Fruit fly (Drosophila melanogaster): Measurements from ENCODE around the gene ncd.

The ncd gene

dm6 chr3R:29773833-29774324, 33.0 kb downstream of the ncd start (continued):
- TF ChIP-seq sug (tag; optimal IDR thresholded peaks at IDR 0.05) (peak; percentile 40), cg (GFP tag; optimal IDR thresholded peaks at IDR 0.05) (no peak), Hmr (GFP tag; optimal IDR thresholded peaks at IDR 0.05) (peak; percentile 80), Dbx (GFP tag; IDR thresholded peaks at IDR 0.05) (peak; percentile 85), CG17385 (GFP tag; optimal IDR thresholded peaks at IDR 0.05) (peak; percentile 67), Asciz (GFP tag; optimal IDR thresholded peaks at IDR 0.05) (no peak), CG10209 (GFP tag; optimal IDR thresholded peaks at IDR 0.05) (peak; percentile 72), Atf3 (GFP tag; optimal IDR thresholded peaks at IDR 0.05) (peak; percentile 42), bsh (GFP tag; optimal IDR thresholded peaks at IDR 0.05) (peak; percentile 56 to 57), CG4617 (GFP tag; optimal IDR thresholded peaks at IDR 0.05; ENCODE audit: borderline replicate concordance) (peak; percentile 19), CG15479 (GFP tag; optimal IDR thresholded peaks at IDR 0.05) (no peak), toy (GFP tag; IDR thresholded peaks at IDR 0.05) (peak; percentile 74), NC2β (GFP tag; optimal IDR thresholded peaks at IDR 0.05) (peak; percentile 30), CG2202 (tag; optimal IDR thresholded peaks at IDR 0.05) (no peak), vnd (GFP tag; IDR thresholded peaks at IDR 0.05; ENCODE audit: partially characterized antibody) (no peak), emc (GFP tag; optimal IDR thresholded peaks at IDR 0.05) (peak; percentile 68), nerfin-2 (GFP tag; IDR thresholded peaks at IDR 0.05; ENCODE audit: partially characterized antibody) (no peak), gsb (GFP tag; IDR thresholded peaks at IDR 0.05) (peak; percentile 74), Taf1 (GFP tag; IDR thresholded peaks at IDR 0.05) (peak; percentile 80; the same call in 1 of the 2 replicates), CG3726 (GFP tag; IDR thresholded peaks at IDR 0.05) (no peak), CG34422 (GFP tag; IDR thresholded peaks at IDR 0.05) (no peak), CG7357 (GFP tag; IDR thresholded peaks at IDR 0.05) (peak; percentile 66; the same call in 2 of the 3 replicates), CG6791 (GFP tag; IDR thresholded peaks at IDR 0.05; ENCODE audit: partially characterized antibody) (no peak), ase (GFP tag; IDR thresholded peaks at IDR 0.05) (no peak), salm (tag; optimal IDR thresholded peaks at IDR 0.05) (no peak), MESR4 (GFP tag; optimal IDR thresholded peaks at IDR 0.05) (no peak), ewg (GFP tag; optimal IDR thresholded peaks at IDR 0.05) (peak; percentile 33), Atf-2 (GFP tag; optimal IDR thresholded peaks at IDR 0.05) (peak; percentile 75), CG2120 (GFP tag; optimal IDR thresholded peaks at IDR 0.05) (peak; percentile 92), sim (GFP tag; IDR thresholded peaks at IDR 0.05) (no peak), sob (GFP tag; IDR thresholded peaks at IDR 0.05) (peak; percentile 70), CG13894 (tag; optimal IDR thresholded peaks at IDR 0.05) (peak; percentile 99), mam (GFP tag; optimal IDR thresholded peaks at IDR 0.05) (peak; percentile 84), dati (GFP tag; IDR thresholded peaks at IDR 0.05) (no peak), CG7372 (GFP tag; IDR thresholded peaks at IDR 0.05) (peak; percentile 73), CG14441 (GFP tag; IDR thresholded peaks at IDR 0.05) (peak; percentile 70), tap (tag; optimal IDR thresholded peaks at IDR 0.05) (peak; percentile 28), CG6689 (GFP tag; IDR thresholded peaks at IDR 0.05) (peak; percentile 58), zfh1 (GFP tag; IDR thresholded peaks at IDR 0.05) (peak; percentile 68; the same call in 2 of the 3 replicates), CG9727 (GFP tag; optimal IDR thresholded peaks at IDR 0.05) (peak; percentile 76), CG18619 (GFP tag; optimal IDR thresholded peaks at IDR 0.05) (peak; percentile 78), row (GFP tag; IDR thresholded peaks at IDR 0.05) (peak; percentile 94), CG2116 (GFP tag; optimal IDR thresholded peaks at IDR 0.05) (no peak), esg (GFP tag; conservative IDR thresholded peaks at IDR 0.05) (peak; percentile 60), CG4707 (GFP tag; optimal IDR thresholded peaks at IDR 0.05) (no peak), Atf6 (GFP tag; IDR thresholded peaks at IDR 0.05) (peak; percentile 63), CG9932 (GFP tag; IDR thresholded peaks at IDR 0.05) (peak; percentile 72), lilli (GFP tag; optimal IDR thresholded peaks at IDR 0.05) (peak; percentile 90), Sry-β (GFP tag; optimal IDR thresholded peaks at IDR 0.05) (no peak), Dip3 (GFP tag; optimal IDR thresholded peaks at IDR 0.05) (peak; percentile 78), CG10565 (GFP tag; optimal IDR thresholded peaks at IDR 0.05) (no peak)

All from whole organism, embryonic.